Fruit fly (Drosophila melanogaster) whole organism, prepupa: ENCODE measurements around the gene CG12983.

Experiments
- CG10631 ChIP-seq: fragments of 200-800 bp; sonication (Bioruptor generic); optimal IDR thresholded peaks from 2 replicates; lab custom pipeline; 2016; ENCODE audit warnings: missing biosample characterization, missing genetic modification characterization
- CG11294 ChIP-seq: fragments of 200-800 bp; sonication (Bioruptor generic); IDR thresholded peaks from 2 replicates; pipeline ENCODE4 v1.3.6; 2022; ENCODE audit warnings: missing biosample characterization, missing genetic modification characterization
- CG3032 ChIP-seq: fragments of 200-800 bp; optimal IDR thresholded peaks from 2 replicates; lab custom pipeline; 2019; ENCODE audit warnings: missing biosample characterization, mild to moderate bottlenecking, missing genetic modification characterization, moderate library complexity
- CG32006 ChIP-seq: fragments of 200-800 bp; sonication (Bioruptor generic); optimal IDR thresholded peaks from 3 replicates; lab custom pipeline; 2017; ENCODE audit warnings: missing biosample characterization, mild to moderate bottlenecking, missing genetic modification characterization
- CG6276 ChIP-seq: fragments of 200-800 bp; sonication (Bioruptor generic); optimal IDR thresholded peaks from 2 replicates; lab custom pipeline; 2017; ENCODE audit warnings: missing biosample characterization, mild to moderate bottlenecking, missing genetic modification characterization
- Eip78C ChIP-seq: fragments of 200-800 bp; sonication (Bioruptor generic); peaks from one replicate; lab custom pipeline; 2016; ENCODE audit warnings: missing biosample characterization, missing genetic modification characterization
- Gug ChIP-seq: fragments of 200-800 bp; sonication (Bioruptor generic); IDR thresholded peaks from 2 replicates; pipeline ENCODE4 v1.3.6; 2022; ENCODE audit warnings: missing biosample characterization, missing genetic modification characterization
- OdsH ChIP-seq: fragments of 200-800 bp; sonication (Bioruptor generic); optimal IDR thresholded peaks from 3 replicates; lab custom pipeline; 2016; ENCODE audit warnings: missing biosample characterization, missing genetic modification characterization
- fkh ChIP-seq: fragments of 200-800 bp; sonication (Bioruptor generic); optimal IDR thresholded peaks from 3 replicates; lab custom pipeline; 2017; ENCODE audit warnings: missing biosample characterization, mild to moderate bottlenecking, missing genetic modification characterization, moderate library complexity
- svp ChIP-seq: fragments of 200-800 bp; sonication (Bioruptor generic); peaks from one replicate; lab custom pipeline; 2016; ENCODE audit warnings: missing biosample characterization, missing genetic modification characterization
- topi ChIP-seq: fragments of 200-800 bp; sonication (Bioruptor generic); optimal IDR thresholded peaks from 3 replicates; lab custom pipeline; 2016; ENCODE audit warnings: missing biosample characterization, missing genetic modification characterization

DNA sequence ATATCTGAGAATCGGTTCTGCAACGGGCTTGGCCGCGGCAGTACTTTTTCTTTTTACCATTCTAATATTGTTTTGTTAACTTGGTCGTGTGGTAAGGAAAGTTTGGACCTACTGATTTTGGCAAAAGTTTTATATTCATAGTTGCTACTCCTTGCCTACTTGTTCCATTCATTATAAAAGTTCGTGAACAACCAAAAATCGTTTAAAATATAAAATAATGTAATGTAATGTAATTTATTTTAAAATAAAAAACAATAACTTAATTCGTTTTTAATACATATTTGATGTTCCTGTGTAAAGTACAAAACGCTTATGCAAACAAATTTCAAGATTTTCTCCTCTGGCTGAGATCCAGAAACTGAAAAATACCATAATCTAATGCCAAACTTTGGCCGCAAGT, 8.0 kb upstream of the CG12983 start, which contains the start of gene CG33286:
- TF ChIP-seq CG11294 (no peak), CG32006 (GFP tag; lab: Kevin White, UChicago) (no peak), Eip78C (no peak), topi (GFP tag; lab: Kevin White, UChicago) (no peak), Gug (no peak), CG10631 (no peak), svp (GFP tag; lab: Kevin White, UChicago) (no peak), CG3032 (tag; lab: Kevin White, UChicago) (no peak), CG6276 (no peak), OdsH (GFP tag; lab: Kevin White, UChicago) (no peak), fkh (GFP tag; lab: Kevin White, UChicago) (no peak)
